Fruit fly (Drosophila melanogaster) whole organism, embryonic: ENCODE results near the gene Ugt36F1.

Experiments used
- CG1024 ChIP-seq: fragments of 200-800 bp; sonication (Bioruptor generic); IDR thresholded peaks from 2 replicates; pipeline ENCODE4 v1.3.6; 2022; ENCODE audit warnings: missing biosample characterization, missing genetic modification characterization
- CG10267 ChIP-seq: fragments of 200-800 bp; sonication (Bioruptor generic); optimal IDR thresholded peaks from 2 replicates; lab custom pipeline; 2018; ENCODE audit warnings: missing biosample characterization, mild to moderate bottlenecking, missing genetic modification characterization, moderate library complexity
- CG10565 ChIP-seq: fragments of 200-800 bp; sonication (Bioruptor generic); optimal IDR thresholded peaks from 3 replicates; lab custom pipeline; 2016; ENCODE audit warnings: missing biosample characterization, mild to moderate bottlenecking, missing genetic modification characterization
- CG11247 ChIP-seq: fragments of 200-800 bp; sonication (Bioruptor generic); IDR thresholded peaks from 2 replicates; pipeline ENCODE4 v1.3.6; 2022; ENCODE audit warnings: missing biosample characterization, missing genetic modification characterization
- CG12299 ChIP-seq: fragments of 200-800 bp; sonication (Bioruptor generic); optimal IDR thresholded peaks from 2 replicates; lab custom pipeline; 2018; ENCODE audit warnings: missing biosample characterization, mild to moderate bottlenecking, missing genetic modification characterization
- CG12744 ChIP-seq: fragments of 200-800 bp; sonication (Bioruptor generic); optimal IDR thresholded peaks from 2 replicates; lab custom pipeline; 2016; ENCODE audit warnings: missing biosample characterization, missing genetic modification characterization
- CG14014 ChIP-seq: fragments of 200-800 bp; sonication (Bioruptor generic); IDR thresholded peaks from 2 replicates; pipeline ENCODE4 v1.3.6; 2022; ENCODE audit warnings: missing biosample characterization, missing genetic modification characterization
- CG17385 ChIP-seq: fragments of 200-800 bp; sonication (Bioruptor generic); optimal IDR thresholded peaks from 3 replicates; lab custom pipeline; 2018; ENCODE audit warnings: missing biosample characterization, mild to moderate bottlenecking, missing genetic modification characterization
- CG33213 ChIP-seq: fragments of 200-800 bp; sonication (Bioruptor generic); optimal IDR thresholded peaks from 3 replicates; lab custom pipeline; 2016; ENCODE audit warnings: missing biosample characterization, missing genetic modification characterization
- CG34376 ChIP-seq: fragments of 200-800 bp; sonication (Bioruptor generic); optimal IDR thresholded peaks from 2 replicates; lab custom pipeline; 2018; ENCODE audit warnings: missing biosample characterization, mild to moderate bottlenecking, missing genetic modification characterization
- CG3995 ChIP-seq: fragments of 200-800 bp; sonication (Bioruptor generic); optimal IDR thresholded peaks from 3 replicates; lab custom pipeline; 2016; ENCODE audit warnings: missing biosample characterization, missing genetic modification characterization
- CG6254 ChIP-seq: fragments of 200-800 bp; sonication (Bioruptor generic); optimal IDR thresholded peaks from 3 replicates; lab custom pipeline; 2017; ENCODE audit warnings: mild to moderate bottlenecking, missing biosample characterization, missing genetic modification reagents, missing genetic modification characterization
- CG6654 ChIP-seq: fragments of 200-800 bp; sonication (Bioruptor generic); optimal IDR thresholded peaks from 2 replicates; lab custom pipeline; 2017; ENCODE audit warnings: missing biosample characterization, mild to moderate bottlenecking, missing genetic modification characterization
- CG6813 ChIP-seq: fragments of 200-800 bp; sonication (Bioruptor generic); optimal IDR thresholded peaks from 2 replicates; lab custom pipeline; 2017; ENCODE audit warnings: missing biosample characterization, missing genetic modification characterization, mild to moderate bottlenecking, moderate library complexity, missing genetic modification reagents
- CG7786 ChIP-seq: fragments of 200-800 bp; sonication (Bioruptor generic); optimal IDR thresholded peaks from 2 replicates; lab custom pipeline; 2016; ENCODE audit warnings: missing biosample characterization, missing genetic modification characterization
- CG7839 ChIP-seq: fragments of 200-800 bp; sonication (Bioruptor generic); optimal IDR thresholded peaks from 3 replicates; lab custom pipeline; 2018; ENCODE audit warnings: missing biosample characterization, mild to moderate bottlenecking, missing genetic modification characterization, moderate library complexity
- CG7987 ChIP-seq: fragments of 200-800 bp; sonication (Bioruptor generic); optimal IDR thresholded peaks from 2 replicates; lab custom pipeline; 2018; ENCODE audit warnings: missing biosample characterization, mild to moderate bottlenecking, missing genetic modification characterization, moderate library complexity
- CG8089 ChIP-seq: fragments of 200-800 bp; sonication (Bioruptor generic); optimal IDR thresholded peaks from 3 replicates; lab custom pipeline; 2016; ENCODE audit warnings: missing biosample characterization, missing genetic modification characterization
- CG8281 ChIP-seq: fragments of 200-800 bp; sonication (Bioruptor generic); optimal IDR thresholded peaks from 2 replicates; lab custom pipeline; 2018; ENCODE audit warnings: missing biosample characterization, mild to moderate bottlenecking, missing genetic modification characterization, moderate library complexity
- CoRest ChIP-seq: fragments of 200-800 bp; sonication (Bioruptor generic); optimal IDR thresholded peaks from 3 replicates; lab custom pipeline; 2018; ENCODE audit warnings: missing biosample characterization, mild to moderate bottlenecking, missing genetic modification characterization, moderate library complexity
- Dfd ChIP-seq, 2 experiments: fragments of >200 bp; optimal IDR thresholded peaks; 2 replicates each; lab custom pipeline; 2017; ENCODE audit warnings: missing biosample characterization in 2 of 2, missing genetic modification characterization in 2 of 2
- Dip2 ChIP-seq: fragments of 200-800 bp; sonication (Bioruptor generic); IDR thresholded peaks from 2 replicates; pipeline ENCODE4 v1.3.6; 2022; ENCODE audit warnings: missing biosample characterization, missing genetic modification characterization
- Ets65A ChIP-seq: fragments of 200-800 bp; sonication (Bioruptor generic); peaks from one replicate; lab custom pipeline; 2016; ENCODE audit warnings: missing biosample characterization, missing genetic modification characterization
- Hr3 ChIP-seq: fragments of 200-800 bp; sonication (Bioruptor generic); optimal IDR thresholded peaks from 3 replicates; lab custom pipeline; 2016; ENCODE audit warnings: missing biosample characterization, missing genetic modification characterization
- Oaz ChIP-seq: fragments of 200-800 bp; sonication (Bioruptor generic); IDR thresholded peaks from 2 replicates; pipeline ENCODE4 v1.3.6; 2022; ENCODE audit warnings: missing biosample characterization, missing genetic modification characterization
- Stat92E ChIP-seq, 3 experiments: fragments of >200 bp in 2 of 3; fragments of 200-800 bp in 1 of 3; sonication (Bioruptor generic) in 1 of 3; optimal IDR thresholded peaks; 2 replicates each; lab custom pipeline; 2017 to 2019; ENCODE audit warnings: missing biosample characterization in 3 of 3, missing genetic modification characterization in 3 of 3, mild to moderate bottlenecking in 1 of 3, moderate library complexity in 1 of 3
- chif ChIP-seq, 2 experiments: fragments of 200-800 bp; sonication (Bioruptor generic); optimal IDR thresholded peaks; 3 replicates each; lab custom pipeline; 2016; ENCODE audit warnings: missing biosample characterization in 2 of 2, missing genetic modification characterization in 2 of 2
- crol ChIP-seq: fragments of 200-800 bp; sonication (Bioruptor generic); IDR thresholded peaks from 2 replicates; pipeline ENCODE4 v1.3.6; 2022; ENCODE audit warnings: missing biosample characterization, missing genetic modification characterization
- emc ChIP-seq: fragments of 200-800 bp; sonication (Bioruptor generic); optimal IDR thresholded peaks from 2 replicates; lab custom pipeline; 2016; ENCODE audit warnings: missing biosample characterization, missing genetic modification characterization
- fu2 ChIP-seq: fragments of 200-800 bp; sonication (Bioruptor generic); optimal IDR thresholded peaks from 2 replicates; lab custom pipeline; 2016; ENCODE audit warnings: missing biosample characterization, missing genetic modification characterization
- gsb-n ChIP-seq: fragments of 200-800 bp; sonication (Bioruptor generic); optimal IDR thresholded peaks from 3 replicates; lab custom pipeline; 2018; ENCODE audit warnings: missing biosample characterization, mild to moderate bottlenecking, missing genetic modification characterization
- hb ChIP-seq: fragments of 200-800 bp; sonication (Bioruptor generic); IDR thresholded peaks from 3 replicates; pipeline ENCODE4 v1.3.6; 2022; ENCODE audit warnings: missing biosample characterization, missing genetic modification characterization; ENCODE audit not compliant: partially characterized antibody
- hth ChIP-seq: fragments of >200 bp; optimal IDR thresholded peaks from 2 replicates; lab custom pipeline; 2017; ENCODE audit warnings: inconsistent platforms
- ind ChIP-seq: fragments of 200-800 bp; sonication (Bioruptor generic); optimal IDR thresholded peaks from 3 replicates; lab custom pipeline; 2016; ENCODE audit warnings: missing biosample characterization, missing genetic modification characterization
- jigr1 ChIP-seq: fragments of 200-800 bp; sonication (Bioruptor generic); IDR thresholded peaks from 3 replicates; pipeline ENCODE4 v1.3.6; 2022; ENCODE audit warnings: missing biosample characterization, missing genetic modification characterization
- klu ChIP-seq: fragments of 200-800 bp; sonication (Bioruptor generic); IDR thresholded peaks from 2 replicates; pipeline ENCODE4 v1.3.6; 2022; ENCODE audit warnings: missing biosample characterization, missing genetic modification characterization
- knrl ChIP-seq: fragments of 200-800 bp; sonication (Bioruptor generic); IDR thresholded peaks from 3 replicates; pipeline ENCODE4 v1.3.6; 2022; ENCODE audit warnings: missing biosample characterization, missing genetic modification characterization; ENCODE audit not compliant: partially characterized antibody
- lov ChIP-seq, 2 experiments: fragments of 200-800 bp in 1 of 2; fragments of >200 bp in 1 of 2; sonication (Bioruptor generic) in 1 of 2; IDR thresholded peaks in 1 of 2; optimal IDR thresholded peaks in 1 of 2; 2 replicates in 1 of 2; 3 replicates in 1 of 2; pipeline versions ENCODE4 v1.3.6 to Lab custom; 2017 to 2022; ENCODE audit warnings: missing biosample characterization in 1 of 2, missing genetic modification characterization in 1 of 2
- nerfin-1 ChIP-seq: fragments of 200-800 bp; sonication (Bioruptor generic); optimal IDR thresholded peaks from 3 replicates; lab custom pipeline; 2019; ENCODE audit warnings: missing biosample characterization, mild to moderate bottlenecking, missing genetic modification characterization, moderate library complexity
- nom ChIP-seq: fragments of 200-800 bp; sonication (Bioruptor generic); optimal IDR thresholded peaks from 2 replicates; lab custom pipeline; 2017; ENCODE audit warnings: missing biosample characterization, missing genetic modification characterization, mild to moderate bottlenecking, moderate library complexity, missing genetic modification reagents
- phol ChIP-seq: fragments of 200-800 bp; sonication (Bioruptor generic); optimal IDR thresholded peaks from 3 replicates; lab custom pipeline; 2018; ENCODE audit warnings: missing biosample characterization, mild to moderate bottlenecking, missing genetic modification characterization, moderate library complexity
- sd ChIP-seq: fragments of 200-800 bp; sonication (Bioruptor generic); optimal IDR thresholded peaks from 3 replicates; lab custom pipeline; 2018; ENCODE audit warnings: missing biosample characterization, mild to moderate bottlenecking, missing genetic modification characterization, moderate library complexity
- sens-2 ChIP-seq: fragments of 200-800 bp; sonication (Bioruptor generic); IDR thresholded peaks from 2 replicates; pipeline ENCODE4 v1.3.6; 2022; ENCODE audit warnings: missing biosample characterization, missing genetic modification characterization
- ttk ChIP-seq: fragments of 200-800 bp; sonication (Bioruptor generic); IDR thresholded peaks from 2 replicates; pipeline ENCODE4 v2.1.2; 2022; ENCODE audit warnings: missing biosample characterization, missing genetic modification characterization
- wor ChIP-seq: fragments of 200-800 bp; sonication (Bioruptor generic); IDR thresholded peaks from 2 replicates; pipeline ENCODE4 v1.3.6; 2022; ENCODE audit warnings: missing biosample characterization, missing genetic modification characterization

Ugt36F1 gene

DNA sequence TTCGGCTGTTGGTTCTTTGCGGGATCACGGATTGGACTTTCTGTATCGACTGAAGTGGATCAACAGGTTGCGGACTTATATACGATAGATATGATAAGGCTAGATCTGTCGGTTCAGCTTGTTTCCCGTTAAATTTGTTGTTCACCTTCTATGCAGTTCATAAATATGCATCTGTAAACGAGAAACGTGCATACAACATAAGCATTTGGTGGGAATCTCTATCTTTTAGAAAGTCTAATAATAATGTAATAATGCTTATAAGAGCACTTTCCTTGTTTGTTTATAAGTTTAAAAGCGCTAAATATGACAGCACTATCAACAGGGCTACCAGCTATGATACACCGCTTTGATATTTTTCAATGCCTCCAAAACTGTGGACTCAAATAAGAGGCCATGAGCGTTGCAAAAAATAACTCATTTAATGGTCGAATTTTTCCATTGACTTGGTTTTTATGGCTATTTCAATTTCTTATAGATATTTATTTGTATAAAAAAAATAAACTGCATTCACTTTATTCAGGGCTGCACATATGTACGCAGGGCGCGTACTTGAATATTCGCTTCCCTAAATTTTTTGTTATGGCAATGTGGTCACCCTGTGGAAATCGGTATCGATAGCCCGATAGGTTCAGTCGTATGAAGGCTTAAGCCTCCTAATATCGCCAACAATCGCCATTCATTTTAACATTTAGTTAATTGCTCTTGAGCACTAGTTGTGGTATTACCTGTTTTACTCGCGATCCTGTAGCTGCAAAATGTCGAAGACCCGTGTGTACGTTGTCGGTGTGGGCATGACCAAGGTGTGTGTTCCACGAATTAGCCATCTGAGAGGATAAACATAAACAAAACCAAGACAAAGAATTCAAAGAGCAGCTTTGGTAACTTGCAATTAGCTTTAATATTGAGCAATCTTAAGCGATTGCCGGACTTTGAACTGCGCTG is 11.7 kb downstream of the Ugt36F1 start, which contains the start of the genes CG17597 and ScpX (continued):
- peak; percentile 72 for TF ChIP-seq ind (GFP tag; lab: Kevin White, UChicago)
- no peak for TF ChIP-seq klu (GFP tag; lab: Robert Waterston, UW)
- TF ChIP-seq crol (GFP tag; lab: Robert Waterston, UW), result no peak
- TF ChIP-seq nerfin-1, result peak; percentile 11
- peak; percentile 24 for TF ChIP-seq CG3995 (GFP tag; lab: Kevin White, UChicago)
- peak; percentile 27 for TF ChIP-seq CG34376 (GFP tag; lab: Kevin White, UChicago)
- peak; percentile 53 for TF ChIP-seq CG10267
- peak; percentile 16 for TF ChIP-seq CG12299 (tag; lab: Kevin White, UChicago)
- TF ChIP-seq CG17385, result peak; percentile 52
- peak; percentile 42 for TF ChIP-seq emc (GFP tag; lab: Kevin White, UChicago)
- 0 out of 2 replicates have a peak, but pooled peaks have one; percentile 21 for TF ChIP-seq wor (GFP tag; lab: Robert Waterston, UW)
- no peak for TF ChIP-seq CG6813 (GFP tag; lab: Kevin White, UChicago)
- TF ChIP-seq CG7786 (GFP tag; lab: Kevin White, UChicago), result peak; percentile 43
- no peak for TF ChIP-seq jigr1 (GFP tag; lab: Robert Waterston, UW)
- peak; percentile 77 for TF ChIP-seq CoRest
- TF ChIP-seq CG1024 (GFP tag; lab: Robert Waterston, UW), result peak; percentile 23
- TF ChIP-seq Hr3 (GFP tag; lab: Kevin White, UChicago), result peak; percentile 73
- TF ChIP-seq phol (tag; lab: Kevin White, UChicago), result peak; percentile 67
- TF ChIP-seq ttk (GFP tag; lab: Robert Waterston, UW), result no peak
- TF ChIP-seq CG7987, result no peak
- peak; percentile 24 for TF ChIP-seq gsb-n
- TF ChIP-seq CG6654 (GFP tag; lab: Kevin White, UChicago), result peak; percentile 99
- no peak for TF ChIP-seq hth (lab: Kevin White, UChicago)
- TF ChIP-seq CG7839 (tag; lab: Kevin White, UChicago), result peak; percentile 71
- TF ChIP-seq CG12744 (GFP tag; lab: Kevin White, UChicago), result no peak
- TF ChIP-seq CG8089 (GFP tag; lab: Kevin White, UChicago), result no peak
- no peak for TF ChIP-seq Oaz
- peak; percentile 31 for TF ChIP-seq CG33213 (GFP tag; lab: Kevin White, UChicago)
- no peak for TF ChIP-seq lov (optimal IDR thresholded peaks at IDR 0.05; lab: Kevin White, UChicago)
- TF ChIP-seq lov (GFP tag; IDR thresholded peaks at IDR 0.05; lab: Robert Waterston, UW), result no peak
- 0 out of 2 replicates have a peak, but pooled peaks have one; percentile 24 for TF ChIP-seq CG11247
- peak; percentile 41 for TF ChIP-seq fu2 (GFP tag; lab: Kevin White, UChicago)

DNA sequence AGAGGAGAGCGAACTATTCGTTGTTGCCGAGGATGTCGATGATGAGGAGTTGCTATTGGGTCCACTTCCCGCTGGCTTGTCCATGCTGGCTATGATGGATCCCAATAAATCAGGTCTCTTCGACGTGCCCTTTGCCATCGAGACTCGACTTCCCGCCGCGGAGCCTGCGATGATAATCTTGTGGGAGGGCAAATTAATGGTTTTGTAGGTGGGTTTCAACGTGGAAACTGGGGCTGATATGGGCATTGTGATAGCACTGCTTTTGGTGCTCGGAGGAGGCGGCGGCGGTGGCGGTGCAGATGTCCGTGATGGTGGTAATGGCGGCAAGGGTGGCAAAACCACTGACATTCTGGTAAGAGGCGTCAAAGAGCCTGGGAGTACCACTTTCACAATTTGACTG is 15.4 kb downstream of the Ugt36F1 start:
- TF ChIP-seq hb (GFP tag; lab: Robert Waterston, UW) (no peak), Ets65A (GFP tag; lab: Kevin White, UChicago) (peak; percentile 55)

DNA sequence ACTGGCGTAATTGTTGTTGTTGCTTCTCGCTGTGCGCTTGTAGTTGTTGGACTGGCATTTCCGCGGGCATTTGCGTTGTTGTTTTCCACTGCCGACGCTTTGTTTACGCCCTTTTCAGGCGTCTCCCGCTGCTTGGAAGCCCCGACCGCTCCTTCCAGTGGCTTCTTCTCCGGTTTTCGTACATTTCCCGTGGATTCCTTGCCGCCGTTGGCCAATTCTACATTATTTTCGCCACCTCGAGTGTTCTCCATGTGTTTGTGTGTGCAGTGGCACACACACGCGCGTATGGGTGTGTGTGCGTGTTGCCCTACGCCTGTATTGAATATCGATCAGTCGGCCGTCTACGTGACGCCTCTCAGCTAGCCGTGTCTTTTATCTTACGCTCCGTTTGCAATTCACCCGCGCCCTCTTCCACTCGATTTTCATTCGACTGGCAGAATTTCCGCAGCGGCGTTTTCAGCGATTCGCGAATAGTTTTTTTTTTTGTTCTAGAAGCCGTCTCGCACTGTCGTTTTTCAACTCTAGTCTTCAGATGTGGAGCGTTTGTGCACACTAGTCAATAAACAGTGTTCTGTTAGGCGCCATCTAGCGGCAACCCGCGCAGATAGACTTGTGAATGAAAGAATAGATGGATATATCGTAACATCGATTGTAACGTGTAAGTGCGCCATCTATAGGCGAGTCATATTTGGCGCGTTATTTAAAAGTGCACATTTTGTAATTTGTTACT is 20.2 kb downstream of the Ugt36F1 start, which contains the start of gene CG10600:
TSS of gene CG10600 (minus strand) at position 537 of the 730 bp plus-strand sequence.
- no peak for TF ChIP-seq sd (tag; lab: Kevin White, UChicago)
- peak; percentile 84 for TF ChIP-seq Dip2 (GFP tag; lab: Robert Waterston, UW)
- peak; percentile 54 for TF ChIP-seq nom (GFP tag; lab: Kevin White, UChicago)
- TF ChIP-seq sens-2 (GFP tag; lab: Robert Waterston, UW), result no peak
- TF ChIP-seq Dfd (GFP tag; optimal IDR thresholded peaks at IDR 0.05; lab: Kevin White, UChicago), result no peak
- TF ChIP-seq CG10565 (GFP tag; lab: Kevin White, UChicago), result no peak
- TF ChIP-seq Stat92E (GFP tag; optimal IDR thresholded peaks at IDR 0.05; lab: Kevin White, UChicago), result peak in 1 of 3 experiments; percentile 82
- peak; percentile 79 to 83 for TF ChIP-seq chif (GFP tag; optimal IDR thresholded peaks at IDR 0.05; lab: Kevin White, UChicago)
- no peak for TF ChIP-seq CG8281 (tag; lab: Kevin White, UChicago)
- peak; percentile 28 for TF ChIP-seq CG6254 (GFP tag; lab: Kevin White, UChicago)
- TF ChIP-seq CG14014, result peak; percentile 55
- peak; percentile 85 for TF ChIP-seq knrl (GFP tag; lab: Robert Waterston, UW)
